Worm (Caenorhabditis elegans): Measurements from ENCODE around the gene T19H5.4.

Gene T19H5.4

DNA sequence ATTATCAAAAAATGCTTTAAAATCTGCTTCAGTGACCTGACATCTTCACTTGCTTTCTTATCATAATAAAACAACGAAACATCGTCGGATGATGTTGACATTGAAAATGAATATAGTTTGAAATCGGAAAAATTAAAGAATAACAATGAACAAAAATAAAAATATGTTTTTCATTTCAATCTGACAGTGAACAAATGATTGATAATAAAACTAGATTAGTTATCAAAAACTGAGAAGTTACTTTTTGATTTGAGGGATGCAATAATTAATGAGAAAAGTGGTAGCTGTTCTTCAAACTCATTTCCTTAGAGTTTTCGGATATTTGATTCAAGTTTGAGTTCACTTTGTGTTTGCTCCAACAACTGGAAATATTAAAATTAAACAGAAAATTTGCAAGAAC, 43.7 kb downstream of the T19H5.4 start, which contains the start of gene chil-15:
Gene chil-15 (minus strand): TSS at position 101 of the 400 bp plus-strand sequence.
- no peak for TF ChIP-seq snpc-3.4 (tag; optimal IDR thresholded peaks at IDR 0.05)
- TF ChIP-seq bed-1 (GFP tag; IDR thresholded peaks at IDR 0.05) = no peak
- TF ChIP-seq rec-8 (tag; optimal IDR thresholded peaks at IDR 0.05) = no peak
- no peak for TF ChIP-seq madf-6 (GFP tag; IDR thresholded peaks at IDR 0.05)
- no peak for TF ChIP-seq nfyb-1 (GFP tag; IDR thresholded peaks at IDR 0.05)
- no peak for TF ChIP-seq repo-1 (tag; optimal IDR thresholded peaks at IDR 0.05)

DNA sequence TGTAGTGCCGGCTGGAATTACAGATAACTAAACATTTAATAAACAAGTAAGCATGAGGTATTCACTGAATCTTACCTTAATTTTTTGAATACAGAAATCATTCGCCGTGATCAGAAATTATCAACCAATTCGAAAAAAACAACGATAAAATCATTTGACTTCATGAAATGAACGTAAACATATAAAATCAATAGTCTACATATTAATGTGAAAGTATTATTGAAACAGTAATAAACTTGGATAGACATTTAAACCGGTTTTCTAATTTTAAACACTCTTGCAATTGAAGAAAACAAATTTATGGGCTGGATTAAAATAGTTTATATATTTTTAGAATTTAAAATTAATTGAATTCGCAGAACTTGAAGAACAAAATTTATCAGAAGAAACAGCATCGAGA, 45.3 kb downstream of the T19H5.4 start, which contains the start of gene chil-16:
Gene chil-16 (minus strand): TSS at position 101 of the 400 bp plus-strand sequence.
- TF ChIP-seq F33H1.4 (GFP tag; IDR thresholded peaks at IDR 0.05) (no peak), rcor-1 (GFP tag; IDR thresholded peaks at IDR 0.05) (no peak), lin-40 (tag; optimal IDR thresholded peaks at IDR 0.05) (no peak), let-607 (tag; optimal IDR thresholded peaks at IDR 0.05) (no peak)

DNA sequence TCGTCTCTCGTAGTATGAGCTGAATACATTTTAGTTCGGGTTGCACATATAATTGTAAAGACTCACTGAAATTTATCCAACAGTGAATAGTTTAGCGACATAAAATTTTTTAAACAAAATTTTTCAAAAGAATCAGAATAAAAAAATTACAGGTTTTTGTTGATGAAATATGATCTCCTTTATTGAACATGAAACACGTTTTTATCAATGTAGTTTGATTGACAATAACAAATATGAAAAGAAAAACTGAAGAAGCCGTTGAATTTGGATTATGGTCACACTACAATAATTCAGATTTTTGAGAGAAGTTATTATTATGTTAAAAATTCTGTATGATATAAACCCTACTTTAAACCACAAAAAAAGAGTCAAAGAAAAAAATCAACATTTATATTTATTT, 47.1 kb downstream of the T19H5.4 start, which contains the start of gene chil-17:
Gene chil-17 (minus strand): TSS at position 101 of the 400 bp plus-strand sequence.
- TF ChIP-seq ccch-3 (GFP tag; optimal IDR thresholded peaks at IDR 0.05) = no peak
- TF ChIP-seq efl-1 (GFP tag; optimal IDR thresholded peaks at IDR 0.05) = no peak
- TF ChIP-seq lsl-1 (GFP tag; optimal IDR thresholded peaks at IDR 0.05) = no peak

DNA sequence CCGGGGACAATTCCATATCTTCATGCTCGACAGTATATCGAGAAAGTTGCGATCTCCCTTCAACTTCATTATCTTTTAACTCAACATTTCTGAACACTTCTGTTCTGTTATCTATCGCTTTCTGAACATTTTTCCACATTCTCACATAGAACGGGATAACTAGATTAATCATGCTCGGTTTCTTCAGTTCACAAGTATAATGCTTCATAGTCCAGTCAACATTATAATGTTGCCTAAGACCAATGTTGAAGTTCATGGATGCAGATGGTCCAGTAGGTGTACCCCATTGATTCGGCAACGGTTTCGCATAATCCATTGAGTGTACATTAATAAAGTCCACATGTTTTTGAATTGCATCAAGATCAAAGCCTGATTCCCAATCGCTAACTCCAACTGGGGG, 48.3 kb downstream of the T19H5.4 start:
- TF ChIP-seq ztf-22 (GFP tag; optimal IDR thresholded peaks at IDR 0.05) (no peak), bed-1 (GFP tag; IDR thresholded peaks at IDR 0.05) (no peak), rpc-1 (optimal IDR thresholded peaks at IDR 0.05) (no peak), rpc-1 (tag; optimal IDR thresholded peaks at IDR 0.05) (no peak), chd-7 (tag; optimal IDR thresholded peaks at IDR 0.05) (no peak)

DNA sequence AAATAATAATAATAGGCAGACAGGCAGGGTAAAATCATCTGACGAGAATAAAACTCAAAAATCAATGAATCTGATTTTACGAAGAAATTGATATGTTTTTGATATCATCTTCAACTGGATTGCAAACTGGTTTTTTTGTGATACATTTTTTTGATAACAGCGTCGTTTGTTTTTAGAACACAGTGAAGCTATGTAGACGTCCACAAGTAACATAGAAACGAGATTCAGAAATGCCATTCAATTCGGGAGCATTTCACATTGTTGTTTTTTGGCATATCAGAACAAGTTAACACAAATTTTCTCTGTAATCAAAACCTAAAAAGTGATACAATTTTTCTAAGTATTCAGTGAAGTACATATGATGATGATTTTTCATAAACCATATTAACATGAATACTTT, 49.0 kb downstream of the T19H5.4 start, which contains the start of gene chil-13:
Gene chil-13 (minus strand): TSS at position 101 of the 400 bp plus-strand sequence.
- TF ChIP-seq bed-2 (GFP tag; IDR thresholded peaks at IDR 0.05) (no peak), let-526 (GFP tag; IDR thresholded peaks at IDR 0.05) (no peak), efl-1 (GFP tag; optimal IDR thresholded peaks at IDR 0.05) (no peak), Y95B8A.8 (GFP tag; IDR thresholded peaks at IDR 0.05) (no peak), lin-54 (GFP tag; optimal IDR thresholded peaks at IDR 0.05) (no peak), egl-44 (GFP tag; IDR thresholded peaks at IDR 0.05) (no peak), xnd-1 (tag; optimal IDR thresholded peaks at IDR 0.05) (no peak)

Measured in whole organism, young adult.